Worm (Caenorhabditis elegans) whole organism, L4 larva: Measurements from ENCODE around the gene C47D12.5.

Source experiments
- D1046.2 ChIP-seq: fragments of 200-800 bp; sonication (Bioruptor generic); IDR thresholded peaks from 2 replicates; pipeline ENCODE4 v1.3.6; 2022; ENCODE audit warnings: missing genetic modification characterization, missing compliant biosample characterization
- F10B5.3 ChIP-seq: sonication (generic microtip); optimal IDR thresholded peaks from 2 replicates; lab custom pipeline; 2016; ENCODE audit warnings: mild to moderate bottlenecking, missing genetic modification characterization, missing compliant biosample characterization
- F44E2.7 ChIP-seq: fragments of 200-800 bp; sonication (Bioruptor generic); IDR thresholded peaks from 2 replicates; pipeline ENCODE4 v2.1.2; 2022; ENCODE audit warnings: missing genetic modification characterization, missing compliant biosample characterization
- F49E8.2 ChIP-seq: sonication (generic microtip); optimal IDR thresholded peaks from 2 replicates; lab custom pipeline; 2016; ENCODE audit warnings: missing compliant biosample characterization, mild to moderate bottlenecking, missing genetic modification characterization, borderline replicate concordance
- T20F7.1 ChIP-seq: fragments of 200-800 bp; sonication (Bioruptor generic); optimal IDR thresholded peaks from 2 replicates; lab custom pipeline; 2018; ENCODE audit warnings: mild to moderate bottlenecking, missing genetic modification characterization, missing compliant biosample characterization
- Y5F2A.4 ChIP-seq: fragments of 200-800 bp; sonication (Bioruptor generic); optimal IDR thresholded peaks from 2 replicates; lab custom pipeline; 2018; ENCODE audit warnings: mild to moderate bottlenecking, missing genetic modification characterization, missing compliant biosample characterization
- ZK337.2 ChIP-seq: fragments of 200-800 bp; sonication (Bioruptor generic); IDR thresholded peaks from 2 replicates; pipeline ENCODE4 v1.3.6; 2022; ENCODE audit warnings: missing genetic modification reagents, missing genetic modification characterization, missing compliant biosample characterization
- ama-1 ChIP-seq: fragments of 150-350 bp; optimal IDR thresholded peaks from 2 replicates; lab custom pipeline; 2014; ENCODE audit warnings: inconsistent platforms, mixed read lengths
- arid-1 ChIP-seq: fragments of 200-800 bp; sonication (Bioruptor generic); conservative IDR thresholded peaks from 2 replicates; pipeline ENCODE4 v1.3.6; 2022; ENCODE audit warnings: missing genetic modification reagents, missing genetic modification characterization, missing compliant biosample characterization
- ceh-20 ChIP-seq: fragments of 200-800 bp; sonication (Bioruptor generic); IDR thresholded peaks from 2 replicates; pipeline ENCODE4 v1.3.6; 2022; ENCODE audit warnings: missing genetic modification reagents, missing genetic modification characterization, missing compliant biosample characterization
- ceh-44 ChIP-seq: fragments of 200-800 bp; sonication (Bioruptor generic); IDR thresholded peaks from 2 replicates; pipeline ENCODE4 v1.3.6; 2022; ENCODE audit warnings: missing genetic modification reagents, missing genetic modification characterization, missing compliant biosample characterization
- ceh-82 ChIP-seq: sonication (generic microtip); optimal IDR thresholded peaks from 2 replicates; lab custom pipeline; 2017; ENCODE audit warnings: missing biosample characterization, missing genetic modification characterization
- cey-2 ChIP-seq: sonication (generic microtip); optimal IDR thresholded peaks from 3 replicates; lab custom pipeline; 2017; ENCODE audit warnings: missing genetic modification characterization, mild to moderate bottlenecking, missing compliant biosample characterization, antibody characterized with exemption, borderline replicate concordance; ENCODE audit not compliant: insufficient read depth
- ctbp-1 ChIP-seq: fragments of 200-800 bp; sonication (Bioruptor generic); IDR thresholded peaks from 2 replicates; pipeline ENCODE4 v1.3.6; 2022; ENCODE audit warnings: missing genetic modification reagents, missing genetic modification characterization, missing compliant biosample characterization
- daf-16 ChIP-seq, 3 experiments: sonication (generic microtip); optimal IDR thresholded peaks; 2 replicates each; lab custom pipeline; 2016 to 2017; ENCODE audit warnings: missing genetic modification characterization in 3 of 3, missing genetic modification reagents in 3 of 3, mild to moderate bottlenecking in 2 of 3, missing compliant biosample characterization in 2 of 3, missing biosample characterization in 1 of 3, moderate library complexity in 1 of 3
- dmd-6 ChIP-seq: fragments of 200-800 bp; sonication (Bioruptor generic); IDR thresholded peaks from 2 replicates; pipeline ENCODE4 v1.3.6; 2022; ENCODE audit warnings: missing genetic modification reagents, missing genetic modification characterization, missing compliant biosample characterization
- dpl-1 ChIP-seq: fragments of 150-350 bp; optimal IDR thresholded peaks from 2 replicates; lab custom pipeline; 2014; ENCODE audit warnings: missing biosample characterization, missing genetic modification reagents, missing genetic modification characterization
- fkh-10 ChIP-seq: fragments of 150-350 bp; optimal IDR thresholded peaks from 2 replicates; lab custom pipeline; 2014; ENCODE audit warnings: missing biosample characterization, missing genetic modification reagents, missing genetic modification characterization
- gei-8 ChIP-seq: fragments of 200-800 bp; sonication (Bioruptor generic); optimal IDR thresholded peaks from 2 replicates; lab custom pipeline; 2018; ENCODE audit warnings: mild to moderate bottlenecking, missing genetic modification characterization, missing compliant biosample characterization
- hif-1 ChIP-seq, 2 experiments: sonication (generic microtip); optimal IDR thresholded peaks; 2 replicates each; lab custom pipeline; 2016 to 2017; ENCODE audit warnings: missing compliant biosample characterization in 2 of 2, missing genetic modification characterization in 2 of 2, missing genetic modification reagents in 2 of 2, missing genotype in 2 of 2, mild to moderate bottlenecking in 1 of 2
- hlh-11 ChIP-seq: fragments of 200-800 bp; sonication (Bioruptor generic); optimal IDR thresholded peaks from 2 replicates; lab custom pipeline; 2018; ENCODE audit warnings: mild to moderate bottlenecking, missing genetic modification characterization, missing compliant biosample characterization
- jun-1 ChIP-seq: fragments of 150-350 bp; optimal IDR thresholded peaks from 2 replicates; lab custom pipeline; 2014; ENCODE audit warnings: missing biosample characterization, missing genetic modification reagents, missing genetic modification characterization
- lin-1 ChIP-seq: fragments of 200-800 bp; sonication (Bioruptor generic); IDR thresholded peaks from 2 replicates; pipeline ENCODE4 v1.3.6; 2022; ENCODE audit warnings: missing genetic modification reagents, missing genetic modification characterization, missing compliant biosample characterization
- lin-39 ChIP-seq: fragments of 150-350 bp; optimal IDR thresholded peaks from 2 replicates; lab custom pipeline; 2014; ENCODE audit warnings: missing biosample characterization, missing genetic modification reagents, missing genetic modification characterization
- lsy-2 ChIP-seq, 2 experiments: fragments of 150-350 bp in 1 of 2; sonication (generic microtip) in 1 of 2; optimal IDR thresholded peaks; 2 replicates each; lab custom pipeline; 2014 to 2017; ENCODE audit warnings: missing biosample characterization in 2 of 2, missing genetic modification characterization in 2 of 2
- mdl-1 ChIP-seq, 2 experiments: fragments of 150-350 bp in 1 of 2; sonication (generic microtip) in 1 of 2; optimal IDR thresholded peaks; 2 replicates each; lab custom pipeline; 2014 to 2017; ENCODE audit warnings: missing biosample characterization in 2 of 2, missing genetic modification characterization in 2 of 2
- mep-1 ChIP-seq: fragments of 150-350 bp; sonication (generic microtip); optimal IDR thresholded peaks from 3 replicates; lab custom pipeline; 2014; ENCODE audit warnings: missing biosample characterization, missing genetic modification characterization
- mes-2 ChIP-seq: sonication (generic microtip); optimal IDR thresholded peaks from 2 replicates; lab custom pipeline; 2016; ENCODE audit warnings: missing genotype, mild to moderate bottlenecking, missing genetic modification characterization, missing compliant biosample characterization; ENCODE audit not compliant: poor library complexity, severe bottlenecking
- mxl-2 ChIP-seq: fragments of 200-800 bp; sonication (Bioruptor generic); conservative IDR thresholded peaks from 2 replicates; pipeline ENCODE4 v1.3.6; 2022; ENCODE audit warnings: missing genetic modification reagents, missing genetic modification characterization, missing compliant biosample characterization
- mxl-3 ChIP-seq: fragments of 200-800 bp; sonication (Bioruptor generic); optimal IDR thresholded peaks from 2 replicates; lab custom pipeline; 2018; ENCODE audit warnings: mild to moderate bottlenecking, missing genetic modification characterization, missing compliant biosample characterization
- nhr-10 ChIP-seq: fragments of 150-350 bp; optimal IDR thresholded peaks from 2 replicates; lab custom pipeline; 2014; ENCODE audit warnings: missing biosample characterization, missing genetic modification characterization
- nhr-102 ChIP-seq: sonication (generic microtip); optimal IDR thresholded peaks from 2 replicates; lab custom pipeline; 2016; ENCODE audit warnings: mild to moderate bottlenecking, missing genetic modification characterization, moderate library complexity, missing compliant biosample characterization
- nhr-11 ChIP-seq: fragments of 150-350 bp; optimal IDR thresholded peaks from 2 replicates; lab custom pipeline; 2014; ENCODE audit warnings: missing biosample characterization, missing genetic modification characterization
- nhr-111 ChIP-seq: fragments of 200-800 bp; sonication (Bioruptor generic); optimal IDR thresholded peaks from 2 replicates; lab custom pipeline; 2018; ENCODE audit warnings: mild to moderate bottlenecking, missing genetic modification characterization, missing compliant biosample characterization
- nhr-25 ChIP-seq: sonication (generic microtip); optimal IDR thresholded peaks from 2 replicates; lab custom pipeline; 2017; ENCODE audit warnings: missing genetic modification characterization, mild to moderate bottlenecking, missing compliant biosample characterization, antibody characterized with exemption, moderate library complexity, borderline replicate concordance; ENCODE audit not compliant: insufficient read depth
- nhr-42 ChIP-seq: fragments of 200-800 bp; sonication (Bioruptor generic); IDR thresholded peaks from 2 replicates; pipeline ENCODE4 v1.3.6; 2022; ENCODE audit warnings: missing genetic modification characterization, missing compliant biosample characterization
- nhr-48 ChIP-seq: sonication (generic microtip); optimal IDR thresholded peaks from 2 replicates; lab custom pipeline; 2016; ENCODE audit warnings: mild to moderate bottlenecking, missing genetic modification characterization, missing compliant biosample characterization
- nhr-6 ChIP-seq: fragments of 150-350 bp; optimal IDR thresholded peaks from 2 replicates; lab custom pipeline; 2014; ENCODE audit warnings: missing biosample characterization, missing genetic modification characterization
- php-3 ChIP-seq: fragments of 200-800 bp; sonication (Bioruptor generic); IDR thresholded peaks from 2 replicates; pipeline ENCODE4 v1.3.6; 2022; ENCODE audit warnings: missing genetic modification reagents, missing genetic modification characterization, missing compliant biosample characterization
- rbr-2 ChIP-seq: sonication (generic microtip); optimal IDR thresholded peaks from 2 replicates; lab custom pipeline; 2016; ENCODE audit warnings: missing genotype, missing genetic modification characterization, missing compliant biosample characterization
- set-16 ChIP-seq: fragments of 200-800 bp; sonication (Bioruptor generic); IDR thresholded peaks from 2 replicates; pipeline ENCODE4 v1.3.6; 2022; ENCODE audit warnings: missing genetic modification reagents, missing genetic modification characterization, missing compliant biosample characterization
- snpc-4 ChIP-seq: fragments of 150-350 bp; optimal IDR thresholded peaks from 2 replicates; lab custom pipeline; 2014; ENCODE audit warnings: missing biosample characterization, missing genetic modification characterization
- spr-1 ChIP-seq: sonication (generic microtip); optimal IDR thresholded peaks from 2 replicates; lab custom pipeline; 2016; ENCODE audit warnings: mild to moderate bottlenecking, missing genetic modification characterization, missing compliant biosample characterization
- spr-3 ChIP-seq: fragments of 200-800 bp; sonication (Bioruptor generic); optimal IDR thresholded peaks from 2 replicates; lab custom pipeline; 2018; ENCODE audit warnings: mild to moderate bottlenecking, missing genetic modification characterization, missing compliant biosample characterization
- tra-1 ChIP-seq: fragments of 200-800 bp; sonication (Bioruptor generic); IDR thresholded peaks from 2 replicates; pipeline ENCODE4 v1.3.6; 2022; ENCODE audit warnings: missing genetic modification reagents, missing genetic modification characterization, missing compliant biosample characterization
- unc-39 ChIP-seq: sonication (generic microtip); optimal IDR thresholded peaks from 2 replicates; lab custom pipeline; 2017; ENCODE audit warnings: missing biosample characterization, missing genetic modification characterization
- vab-7 ChIP-seq: fragments of 200-800 bp; sonication (Bioruptor generic); IDR thresholded peaks from 2 replicates; pipeline ENCODE4 v1.3.6; 2022; ENCODE audit warnings: missing genetic modification reagents, missing genetic modification characterization, missing compliant biosample characterization
- ztf-7 ChIP-seq: fragments of 150-350 bp; optimal IDR thresholded peaks from 2 replicates; lab custom pipeline; 2014; ENCODE audit warnings: missing biosample characterization, missing genetic modification characterization

The C47D12.5 gene

ce11 chrII:11634057-11634676 is 50.9 kb downstream of the C47D12.5 start (continued):
- TF ChIP-seq nhr-25 (tag; lab: Kevin White, UChicago) (peak; percentile 90), lin-39 (tag; lab: Kevin White, UChicago) (no peak), jun-1 (peak; percentile 61), hlh-11 (tag; lab: Kevin White, UChicago) (peak; percentile 98), F44E2.7 (GFP tag; lab: Robert Waterston, UW) (no peak), hif-1 (tag; optimal IDR thresholded peaks at IDR 0.05; lab: Kevin White, UChicago) (peak; percentile 22 to 90), mep-1 (peak; percentile 93), snpc-4 (no peak), ctbp-1 (GFP tag; lab: Robert Waterston, UW) (peak; percentile 88), vab-7 (GFP tag; lab: Robert Waterston, UW) (no peak), ztf-7 (tag; lab: Kevin White, UChicago) (peak; percentile 72), nhr-102 (tag; lab: Kevin White, UChicago) (peak; percentile 26), php-3 (GFP tag; lab: Robert Waterston, UW) (peak; percentile 65), tra-1 (GFP tag; lab: Robert Waterston, UW) (0 out of 2 replicates have a peak, but pooled peaks have one; percentile 54), spr-1 (tag; lab: Kevin White, UChicago) (peak; percentile 74), F10B5.3 (tag; lab: Kevin White, UChicago) (peak; percentile 44), ceh-20 (GFP tag; lab: Robert Waterston, UW) (peak; percentile 84; the same call in 1 of the 2 replicates), T20F7.1 (GFP tag; lab: Kevin White, UChicago) (no peak), cey-2 (tag; lab: Kevin White, UChicago) (peak; percentile 50), nhr-111 (GFP tag; lab: Kevin White, UChicago) (no peak), nhr-48 (tag; lab: Kevin White, UChicago) (peak; percentile 80), ama-1 (peak; percentile 74), ZK337.2 (GFP tag; lab: Robert Waterston, UW) (no peak), rbr-2 (tag; lab: Kevin White, UChicago) (peak; percentile 93), spr-3 (GFP tag; lab: Kevin White, UChicago) (peak; percentile 52), Y5F2A.4 (no peak), set-16 (GFP tag; lab: Robert Waterston, UW) (peak; percentile 96), lin-1 (GFP tag; lab: Robert Waterston, UW) (peak; percentile 74; the same call in 1 of the 2 replicates), daf-16 (GFP tag; optimal IDR thresholded peaks at IDR 0.05; lab: Kevin White, UChicago) (peak; percentile 4 to 40), daf-16 (tag; optimal IDR thresholded peaks at IDR 0.05; lab: Kevin White, UChicago) (peak; percentile 57), mdl-1 (tag; optimal IDR thresholded peaks at IDR 0.05; lab: Kevin White, UChicago) (peak; percentile 84 to 97), fkh-10 (GFP tag; lab: Kevin White, UChicago) (peak; percentile 25), ceh-44 (peak; percentile 64; the same call in 1 of the 2 replicates), dpl-1 (GFP tag; lab: Kevin White, UChicago) (peak; percentile 60), mes-2 (tag; lab: Kevin White, UChicago) (peak; percentile 81), gei-8 (GFP tag; lab: Kevin White, UChicago) (peak; percentile 51), mxl-2 (GFP tag; lab: Robert Waterston, UW) (peak; percentile 71), nhr-42 (0 out of 2 replicates have a peak, but pooled peaks have one; percentile 51), nhr-6 (tag; lab: Kevin White, UChicago) (peak; percentile 78), dmd-6 (GFP tag; lab: Robert Waterston, UW) (peak; percentile 93), unc-39 (tag; lab: Kevin White, UChicago) (peak; percentile 6), mxl-3 (GFP tag; lab: Kevin White, UChicago) (peak; percentile 93), nhr-11 (tag; lab: Kevin White, UChicago) (peak; percentile 89), D1046.2 (GFP tag; lab: Robert Waterston, UW) (0 out of 2 replicates have a peak, but pooled peaks have one; percentile 40), nhr-10 (peak; percentile 34), F49E8.2 (tag; lab: Kevin White, UChicago) (no peak), arid-1 (GFP tag; lab: Robert Waterston, UW) (peak; percentile 80), lsy-2 (tag; optimal IDR thresholded peaks at IDR 0.05; lab: Kevin White, UChicago) (peak; percentile 84 to 87), ceh-82 (tag; lab: Kevin White, UChicago) (no peak)
